Worm (Caenorhabditis elegans) whole organism, early embryonic: ENCODE measurements around the gene hsp-75.

ENCODE experiments used
- ama-1 ChIP-seq: fragments of 150-350 bp; optimal IDR thresholded peaks from 2 replicates; lab custom pipeline; 2014
- ceh-13 ChIP-seq: fragments of 200-800 bp; sonication (Bioruptor generic); optimal IDR thresholded peaks from 2 replicates; lab custom pipeline; 2018; ENCODE audit warnings: mild to moderate bottlenecking, missing genetic modification characterization, missing compliant biosample characterization
- ets-7 ChIP-seq: sonication (generic microtip); optimal IDR thresholded peaks from 2 replicates; lab custom pipeline; 2016; ENCODE audit warnings: missing genotype, missing genetic modification characterization, missing compliant biosample characterization
- flt-1 ChIP-seq: fragments of 200-800 bp; sonication (Bioruptor generic); IDR thresholded peaks from 2 replicates; pipeline ENCODE4 v1.3.6; 2022; ENCODE audit warnings: missing genetic modification characterization, missing compliant biosample characterization
- sea-1 ChIP-seq: fragments of 200-800 bp; sonication (Bioruptor generic); conservative IDR thresholded peaks from 2 replicates; pipeline ENCODE4 v1.3.6; 2022; ENCODE audit warnings: missing genetic modification characterization, missing compliant biosample characterization
- tbx-11 ChIP-seq: fragments of 200-800 bp; sonication (Bioruptor generic); IDR thresholded peaks from 2 replicates; pipeline ENCODE4 v1.3.6; 2022; ENCODE audit warnings: missing genetic modification characterization, missing compliant biosample characterization
- tra-4 ChIP-seq: sonication (generic microtip); optimal IDR thresholded peaks from 2 replicates; lab custom pipeline; 2017; ENCODE audit warnings: missing genetic modification characterization, missing compliant biosample characterization

DNA sequence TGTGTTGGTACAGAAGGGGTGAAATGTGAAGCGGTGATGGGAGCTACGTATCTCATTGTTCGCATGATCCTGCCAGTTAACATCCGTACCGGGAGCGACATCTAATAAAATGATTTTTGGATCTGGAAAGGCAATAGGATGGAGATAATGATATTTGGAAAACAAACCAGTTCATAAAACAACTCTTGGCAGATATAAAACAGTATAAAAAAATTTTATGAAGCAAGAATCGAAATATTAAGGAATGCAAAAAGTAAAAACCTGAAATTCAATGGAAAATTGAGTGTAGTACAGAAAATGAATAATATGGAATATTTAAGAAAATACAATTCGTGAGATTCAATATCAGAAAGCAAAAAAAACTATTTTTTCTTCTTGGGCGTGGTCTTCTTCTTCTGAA lies at the start of gene hsp-75:
- TF ChIP-seq tbx-11 (GFP tag; lab: Robert Waterston, UW) (no peak), ets-7 (tag; lab: Kevin White, UChicago) (no peak), ceh-13 (GFP tag; lab: Kevin White, UChicago) (no peak), sea-1 (GFP tag; lab: Robert Waterston, UW) (no peak), ama-1 (lab: Kevin White, UChicago) (no peak), tra-4 (tag; lab: Kevin White, UChicago) (no peak), flt-1 (GFP tag; lab: Robert Waterston, UW) (no peak)
